Worm (Caenorhabditis elegans) whole organism, L4 larva: ENCODE results near the gene Y62E10A.3.

ENCODE experiments used
- F37D6.2 ChIP-seq: sonication (generic microtip); optimal IDR thresholded peaks from 2 replicates; lab custom pipeline; 2016; ENCODE audit warnings: mild to moderate bottlenecking, missing genetic modification characterization, missing compliant biosample characterization
- F49E8.2 ChIP-seq: sonication (generic microtip); optimal IDR thresholded peaks from 2 replicates; lab custom pipeline; 2016; ENCODE audit warnings: missing compliant biosample characterization, mild to moderate bottlenecking, missing genetic modification characterization, borderline replicate concordance
- T20F7.1 ChIP-seq: fragments of 200-800 bp; sonication (Bioruptor generic); optimal IDR thresholded peaks from 2 replicates; lab custom pipeline; 2018; ENCODE audit warnings: mild to moderate bottlenecking, missing genetic modification characterization, missing compliant biosample characterization
- T26A8.4 ChIP-seq: fragments of 200-800 bp; sonication (Bioruptor generic); IDR thresholded peaks from 2 replicates; pipeline ENCODE4 v1.3.6; 2022; ENCODE audit warnings: missing genetic modification characterization, missing compliant biosample characterization
- Y48G9A.11 ChIP-seq: fragments of 200-800 bp; sonication (Bioruptor generic); IDR thresholded peaks from 2 replicates; pipeline ENCODE4 v1.3.6; 2022; ENCODE audit warnings: missing genetic modification reagents, missing genetic modification characterization, missing compliant biosample characterization
- aha-1 ChIP-seq: fragments of 150-350 bp; peaks from one replicate; lab custom pipeline; 2014; ENCODE audit warnings: missing biosample characterization, missing genetic modification characterization
- ama-1 ChIP-seq: fragments of 150-350 bp; optimal IDR thresholded peaks from 2 replicates; lab custom pipeline; 2014; ENCODE audit warnings: inconsistent platforms, mixed read lengths
- attf-4 ChIP-seq: sonication (generic microtip); optimal IDR thresholded peaks from 3 replicates; lab custom pipeline; 2017; ENCODE audit warnings: missing biosample characterization, missing genetic modification characterization
- ceh-20 ChIP-seq: fragments of 200-800 bp; sonication (Bioruptor generic); IDR thresholded peaks from 2 replicates; pipeline ENCODE4 v1.3.6; 2022; ENCODE audit warnings: missing genetic modification reagents, missing genetic modification characterization, missing compliant biosample characterization
- ceh-28 ChIP-seq: fragments of 150-350 bp; optimal IDR thresholded peaks from 2 replicates; lab custom pipeline; 2014; ENCODE audit warnings: missing biosample characterization, missing genetic modification reagents, missing genetic modification characterization
- ceh-32 ChIP-seq: sonication (generic microtip); optimal IDR thresholded peaks from 2 replicates; lab custom pipeline; 2016; ENCODE audit warnings: mild to moderate bottlenecking, missing genetic modification characterization, missing compliant biosample characterization; ENCODE audit not compliant: poor library complexity
- ceh-82 ChIP-seq: sonication (generic microtip); optimal IDR thresholded peaks from 2 replicates; lab custom pipeline; 2017; ENCODE audit warnings: missing biosample characterization, missing genetic modification characterization
- ces-1 ChIP-seq: fragments of 150-350 bp; sonication (generic microtip); optimal IDR thresholded peaks from 4 replicates; lab custom pipeline; 2014; ENCODE audit warnings: missing biosample characterization, missing genetic modification reagents, missing genetic modification characterization
- ctbp-1 ChIP-seq: fragments of 200-800 bp; sonication (Bioruptor generic); IDR thresholded peaks from 2 replicates; pipeline ENCODE4 v1.3.6; 2022; ENCODE audit warnings: missing genetic modification reagents, missing genetic modification characterization, missing compliant biosample characterization
- daf-19 ChIP-seq: fragments of 200-800 bp; sonication (Bioruptor generic); conservative IDR thresholded peaks from 2 replicates; pipeline ENCODE4 v1.3.6; 2022; ENCODE audit warnings: missing genetic modification characterization, missing compliant biosample characterization
- dmd-6 ChIP-seq: fragments of 200-800 bp; sonication (Bioruptor generic); IDR thresholded peaks from 2 replicates; pipeline ENCODE4 v1.3.6; 2022; ENCODE audit warnings: missing genetic modification reagents, missing genetic modification characterization, missing compliant biosample characterization
- gei-8 ChIP-seq: fragments of 200-800 bp; sonication (Bioruptor generic); optimal IDR thresholded peaks from 2 replicates; lab custom pipeline; 2018; ENCODE audit warnings: mild to moderate bottlenecking, missing genetic modification characterization, missing compliant biosample characterization
- hif-1 ChIP-seq, 2 experiments: sonication (generic microtip); optimal IDR thresholded peaks; 2 replicates each; lab custom pipeline; 2016 to 2017; ENCODE audit warnings: missing compliant biosample characterization in 2 of 2, missing genetic modification characterization in 2 of 2, missing genetic modification reagents in 2 of 2, missing genotype in 2 of 2, mild to moderate bottlenecking in 1 of 2
- hlh-11 ChIP-seq: fragments of 200-800 bp; sonication (Bioruptor generic); optimal IDR thresholded peaks from 2 replicates; lab custom pipeline; 2018; ENCODE audit warnings: mild to moderate bottlenecking, missing genetic modification characterization, missing compliant biosample characterization
- hlh-30 ChIP-seq: sonication (generic microtip); optimal IDR thresholded peaks from 2 replicates; lab custom pipeline; 2017; ENCODE audit warnings: antibody characterized with exemption, mild to moderate bottlenecking, missing genetic modification characterization, missing compliant biosample characterization; ENCODE audit not compliant: insufficient read depth
- hmg-1.1 ChIP-seq: fragments of 200-800 bp; sonication (Bioruptor generic); IDR thresholded peaks from 2 replicates; pipeline ENCODE4 v1.3.6; 2022; ENCODE audit warnings: missing genetic modification reagents, missing genetic modification characterization, missing compliant biosample characterization
- jun-1 ChIP-seq: fragments of 150-350 bp; optimal IDR thresholded peaks from 2 replicates; lab custom pipeline; 2014; ENCODE audit warnings: missing biosample characterization, missing genetic modification reagents, missing genetic modification characterization
- lin-15B ChIP-seq: fragments of 150-350 bp; sonication (generic microtip); optimal IDR thresholded peaks from 3 replicates; lab custom pipeline; 2014; ENCODE audit warnings: missing biosample characterization, missing genetic modification characterization
- lin-38 ChIP-seq: fragments of 200-800 bp; sonication (Bioruptor generic); IDR thresholded peaks from 2 replicates; pipeline ENCODE4 v1.3.6; 2022; ENCODE audit warnings: missing genetic modification reagents, missing genetic modification characterization, missing compliant biosample characterization
- lin-39 ChIP-seq: fragments of 150-350 bp; optimal IDR thresholded peaks from 2 replicates; lab custom pipeline; 2014; ENCODE audit warnings: missing biosample characterization, missing genetic modification reagents, missing genetic modification characterization
- mdl-1 ChIP-seq, 2 experiments: fragments of 150-350 bp in 1 of 2; sonication (generic microtip) in 1 of 2; optimal IDR thresholded peaks; 2 replicates each; lab custom pipeline; 2014 to 2017; ENCODE audit warnings: missing biosample characterization in 2 of 2, missing genetic modification characterization in 2 of 2
- mep-1 ChIP-seq: fragments of 150-350 bp; sonication (generic microtip); optimal IDR thresholded peaks from 3 replicates; lab custom pipeline; 2014; ENCODE audit warnings: missing biosample characterization, missing genetic modification characterization
- mxl-3 ChIP-seq: fragments of 200-800 bp; sonication (Bioruptor generic); optimal IDR thresholded peaks from 2 replicates; lab custom pipeline; 2018; ENCODE audit warnings: mild to moderate bottlenecking, missing genetic modification characterization, missing compliant biosample characterization
- nhr-237 ChIP-seq: sonication (generic microtip); optimal IDR thresholded peaks from 2 replicates; lab custom pipeline; 2017; ENCODE audit warnings: missing biosample characterization, missing genetic modification characterization
- nhr-76 ChIP-seq: fragments of 150-350 bp; optimal IDR thresholded peaks from 2 replicates; lab custom pipeline; 2014; ENCODE audit warnings: missing biosample characterization, missing genetic modification characterization
- nhr-77 ChIP-seq: fragments of 150-350 bp; optimal IDR thresholded peaks from 2 replicates; lab custom pipeline; 2014; ENCODE audit warnings: missing biosample characterization, missing genetic modification characterization
- rbr-2 ChIP-seq: sonication (generic microtip); optimal IDR thresholded peaks from 2 replicates; lab custom pipeline; 2016; ENCODE audit warnings: missing genotype, missing genetic modification characterization, missing compliant biosample characterization
- saeg-2 ChIP-seq: fragments of 200-800 bp; sonication (Bioruptor generic); IDR thresholded peaks from 2 replicates; pipeline ENCODE4 v1.3.6; 2022; ENCODE audit warnings: missing genetic modification reagents, missing genetic modification characterization, missing compliant biosample characterization
- spr-3 ChIP-seq: fragments of 200-800 bp; sonication (Bioruptor generic); optimal IDR thresholded peaks from 2 replicates; lab custom pipeline; 2018; ENCODE audit warnings: mild to moderate bottlenecking, missing genetic modification characterization, missing compliant biosample characterization
- tag-97 ChIP-seq: fragments of 200-800 bp; sonication (Bioruptor generic); IDR thresholded peaks from 2 replicates; pipeline ENCODE4 v1.3.6; 2022; ENCODE audit warnings: missing genetic modification characterization, missing compliant biosample characterization
- unc-130 ChIP-seq: sonication (generic microtip); optimal IDR thresholded peaks from 2 replicates; lab custom pipeline; 2016; ENCODE audit warnings: missing genetic modification reagents, missing genetic modification characterization, missing compliant biosample characterization
- unc-62 ChIP-seq, 3 experiments: fragments of 150-350 bp in 1 of 3; sonication (generic microtip); optimal IDR thresholded peaks in 2 of 3; peaks in 1 of 3; 1 replicate in 1 of 3; 2 replicates in 2 of 3; lab custom pipeline; 2014 to 2017; ENCODE audit warnings: missing biosample characterization in 3 of 3, missing genetic modification characterization in 3 of 3, missing genetic modification reagents in 3 of 3, missing genotype in 1 of 3
- vab-7 ChIP-seq: fragments of 200-800 bp; sonication (Bioruptor generic); IDR thresholded peaks from 2 replicates; pipeline ENCODE4 v1.3.6; 2022; ENCODE audit warnings: missing genetic modification reagents, missing genetic modification characterization, missing compliant biosample characterization
- zag-1 ChIP-seq: fragments of 150-350 bp; optimal IDR thresholded peaks from 2 replicates; lab custom pipeline; 2014; ENCODE audit warnings: missing biosample characterization, missing genetic modification characterization
- zfp-2 ChIP-seq: sonication (generic microtip); optimal IDR thresholded peaks from 2 replicates; lab custom pipeline; 2016; ENCODE audit warnings: mild to moderate bottlenecking, missing genetic modification characterization, missing compliant biosample characterization
- zfp-3 ChIP-seq: fragments of 200-800 bp; sonication (Bioruptor generic); conservative IDR thresholded peaks from 2 replicates; pipeline ENCODE4 v1.3.6; 2022; ENCODE audit warnings: missing genetic modification reagents, missing genetic modification characterization, missing compliant biosample characterization
- zip-2 ChIP-seq: fragments of 150-350 bp; optimal IDR thresholded peaks from 2 replicates; lab custom pipeline; 2014; ENCODE audit warnings: missing biosample characterization, missing genetic modification characterization
- ztf-11 ChIP-seq: fragments of 150-350 bp; optimal IDR thresholded peaks from 2 replicates; lab custom pipeline; 2014; ENCODE audit warnings: missing biosample characterization, missing genetic modification characterization

Y62E10A.3 gene

DNA sequence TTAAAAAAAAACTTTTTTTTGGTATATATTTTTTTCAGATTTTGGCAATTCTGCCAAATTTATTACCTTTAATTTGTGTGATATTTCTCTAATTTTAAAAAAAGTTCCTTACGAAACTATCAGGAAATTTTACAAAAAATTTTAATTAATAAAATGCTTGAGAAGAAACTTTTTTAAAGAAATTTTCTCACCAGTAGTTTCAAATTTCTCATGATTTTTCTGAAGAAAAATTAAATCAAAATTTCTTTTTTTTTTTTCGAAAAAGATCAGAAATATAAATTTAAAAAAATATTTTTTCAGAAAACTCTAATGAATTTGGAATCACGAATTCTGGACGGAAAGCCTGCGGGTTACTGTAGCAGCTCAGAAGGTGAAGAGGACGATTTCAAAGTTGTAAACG, 17.7 kb upstream of the Y62E10A.3 start, which contains the start of gene mau-8:
mau-8 (plus strand) TSS at position 301 of the 400 bp plus-strand sequence.
- TF ChIP-seq tag-97 (no peak), ceh-20 (GFP tag; lab: Robert Waterston, UW) (no peak), aha-1 (tag; lab: Kevin White, UChicago) (no peak), zfp-2 (no peak), Y48G9A.11 (GFP tag; lab: Robert Waterston, UW) (no peak), F49E8.2 (tag; lab: Kevin White, UChicago) (no peak), T20F7.1 (GFP tag; lab: Kevin White, UChicago) (no peak), ctbp-1 (GFP tag; lab: Robert Waterston, UW) (no peak), mdl-1 (tag; optimal IDR thresholded peaks at IDR 0.05; lab: Kevin White, UChicago) (no peak), zfp-3 (GFP tag; lab: Robert Waterston, UW) (no peak), rbr-2 (tag; lab: Kevin White, UChicago) (no peak), hlh-30 (tag; lab: Kevin White, UChicago) (no peak), hmg-1.1 (GFP tag; lab: Robert Waterston, UW) (no peak), nhr-76 (tag; lab: Kevin White, UChicago) (no peak), zip-2 (tag; lab: Kevin White, UChicago) (no peak), nhr-237 (tag; lab: Kevin White, UChicago) (no peak), ceh-32 (tag; lab: Kevin White, UChicago) (no peak), T26A8.4 (GFP tag; lab: Robert Waterston, UW) (no peak)

ce11 chrIV:13374918-13375317, 14.9 kb upstream of the Y62E10A.3 start:
- no peak for TF ChIP-seq unc-62 (GFP tag; optimal IDR thresholded peaks at IDR 0.05 in 1 of 2; lab: Kevin White, UChicago)
- TF ChIP-seq unc-62 (tag; optimal IDR thresholded peaks at IDR 0.05; lab: Kevin White, UChicago) = no peak
- TF ChIP-seq vab-7 = no peak
- no peak for TF ChIP-seq zag-1
- no peak for TF ChIP-seq spr-3 (GFP tag; lab: Kevin White, UChicago)
- no peak for TF ChIP-seq mep-1 (tag; lab: Kevin White, UChicago)
- TF ChIP-seq jun-1 (tag; lab: Kevin White, UChicago) = no peak
- TF ChIP-seq F37D6.2 (tag; lab: Kevin White, UChicago) = no peak
- TF ChIP-seq ceh-82 = no peak
- no peak for TF ChIP-seq T26A8.4 (GFP tag; lab: Robert Waterston, UW)
- TF ChIP-seq ztf-11 = no peak
- TF ChIP-seq lin-39 (tag; lab: Kevin White, UChicago) = no peak
- TF ChIP-seq ama-1 (lab: Kevin White, UChicago) = no peak
- TF ChIP-seq nhr-77 = no peak
- no peak for TF ChIP-seq daf-19
- TF ChIP-seq saeg-2 (GFP tag; lab: Robert Waterston, UW) = no peak
- no peak for TF ChIP-seq gei-8 (GFP tag; lab: Kevin White, UChicago)
- no peak for TF ChIP-seq tag-97

DNA sequence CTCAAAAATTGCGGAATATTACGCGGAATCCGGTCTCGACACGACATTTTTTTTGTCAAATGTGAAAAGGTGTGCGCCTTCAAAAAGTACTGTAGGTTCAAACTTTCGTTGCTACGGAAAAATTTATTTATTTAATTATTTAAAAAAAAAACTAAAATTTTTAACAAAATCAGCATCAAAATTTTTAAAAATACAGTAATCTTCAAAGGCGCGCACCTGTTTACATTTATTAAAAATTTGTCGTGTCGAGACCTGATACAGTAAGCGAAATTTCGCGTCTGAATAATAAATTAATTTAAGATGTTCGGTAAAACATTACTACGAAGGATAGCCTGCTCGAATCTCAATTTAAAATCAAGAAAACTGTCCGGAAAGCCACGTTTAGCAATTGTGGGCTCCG, 11.7 kb upstream of the Y62E10A.3 start, which contains the start of gene Y62E10A.6:
Y62E10A.6 (plus strand) TSS at position 301 of the 400 bp plus-strand sequence.
- TF ChIP-seq lin-38 (0 out of 2 replicates have a peak, but pooled peaks have one; percentile 13), hif-1 (tag; optimal IDR thresholded peaks at IDR 0.05; lab: Kevin White, UChicago) (no peak), ctbp-1 (GFP tag; lab: Robert Waterston, UW) (no peak), Y48G9A.11 (GFP tag; lab: Robert Waterston, UW) (0 out of 2 replicates have a peak, but pooled peaks have one; percentile 20), ces-1 (GFP tag; lab: Kevin White, UChicago) (no peak), daf-19 (no peak), attf-4 (tag; lab: Kevin White, UChicago) (no peak), mxl-3 (no peak), lin-15B (no peak), unc-130 (GFP tag; lab: Kevin White, UChicago) (no peak), dmd-6 (GFP tag; lab: Robert Waterston, UW) (no peak), hlh-11 (tag; lab: Kevin White, UChicago) (no peak), ceh-28 (tag; lab: Kevin White, UChicago) (no peak), gei-8 (GFP tag; lab: Kevin White, UChicago) (no peak)
